Worm (Caenorhabditis elegans): Measurements from ENCODE around the gene M151.10.

DNA sequence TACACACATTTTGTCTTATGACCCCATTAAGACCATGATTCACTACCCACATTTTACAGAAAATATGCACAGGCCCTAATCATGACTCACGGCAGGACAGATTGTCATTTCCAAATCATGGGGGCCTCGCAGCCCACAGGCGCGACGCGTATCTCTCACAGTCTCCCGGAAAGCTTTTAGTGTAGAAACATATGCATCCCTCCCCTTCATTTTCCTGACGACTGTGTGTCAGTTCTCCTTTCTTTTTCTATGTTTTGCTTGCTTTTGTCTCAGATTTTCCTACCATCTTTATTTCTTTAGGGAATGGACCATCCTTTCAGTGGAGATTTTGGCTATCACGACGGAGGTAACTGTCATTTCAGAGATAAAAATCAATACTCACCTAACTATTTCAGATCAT is 1.1 kb upstream of the M151.10 start, which contains the start of gene M151.1:
- TF ChIP-seq unc-62 (GFP tag; optimal IDR thresholded peaks at IDR 0.05), result no peak
- TF ChIP-seq nhr-23 (tag; optimal IDR thresholded peaks at IDR 0.05), result no peak

All from whole organism, L3 larva.